Fruit fly (Drosophila melanogaster): ENCODE measurements around the gene aly.

Gene aly

DNA sequence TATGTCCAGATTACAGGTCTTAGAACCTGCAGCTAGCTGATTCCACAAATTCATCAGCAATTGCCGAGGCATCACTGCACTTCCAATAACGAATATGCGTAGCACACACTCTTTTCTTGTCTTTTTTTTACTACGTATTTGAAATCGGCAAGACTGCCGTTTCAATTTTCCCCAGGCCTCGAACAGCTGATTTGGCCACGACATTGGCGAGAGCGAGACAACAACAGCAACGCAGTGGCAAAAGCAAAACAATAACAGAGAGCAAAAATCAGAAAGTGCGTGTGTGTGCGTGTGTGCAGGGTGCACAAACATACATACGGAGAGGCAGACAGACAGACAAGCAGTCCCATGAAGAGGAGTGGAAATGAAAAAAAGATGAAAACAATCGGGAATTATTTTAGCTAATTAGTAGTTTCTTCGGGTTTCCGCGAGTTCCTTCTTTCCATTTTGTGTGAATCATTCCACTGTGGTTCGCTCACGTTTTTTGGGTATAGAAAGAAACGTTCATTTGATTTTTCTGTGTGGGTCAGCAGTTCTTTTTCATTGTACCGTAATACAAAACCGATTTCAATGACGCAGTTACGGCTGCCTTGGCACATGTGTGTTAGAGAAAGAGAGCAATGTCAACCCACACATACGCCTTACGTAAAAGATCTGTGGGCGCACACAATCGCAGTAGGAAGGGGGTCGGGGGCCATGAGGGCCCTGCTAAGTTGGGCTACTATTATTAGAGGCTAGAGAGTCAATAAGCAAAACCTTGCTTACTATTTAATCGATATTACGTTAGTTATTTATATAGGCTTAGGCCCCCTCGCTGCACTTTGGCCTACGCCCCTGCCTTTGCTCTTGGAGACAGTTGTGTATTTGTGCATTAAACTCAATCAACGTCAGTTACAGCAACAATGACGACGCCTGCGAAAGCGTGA is 34.0 kb upstream of the aly start (continued):
- peak; percentile 98 for TF ChIP-seq fd85E (GFP tag; optimal IDR thresholded peaks at IDR 0.05)
- TF ChIP-seq lz (GFP tag; optimal IDR thresholded peaks at IDR 0.05) = peak; percentile 100
- peak; percentile 100 for TF ChIP-seq CG8319 (GFP tag; optimal IDR thresholded peaks at IDR 0.05)
- peak; percentile 99 for TF ChIP-seq Eip93F (GFP tag; optimal IDR thresholded peaks at IDR 0.05)
- TF ChIP-seq cyc (GFP tag; optimal IDR thresholded peaks at IDR 0.05) = peak; percentile 100
- TF ChIP-seq CG6276 (GFP tag; optimal IDR thresholded peaks at IDR 0.05) = peak; percentile 99
- peak; percentile 100 for TF ChIP-seq Gug (GFP tag; IDR thresholded peaks at IDR 0.05)
- peak; percentile 100 for TF ChIP-seq OdsH (GFP tag; optimal IDR thresholded peaks at IDR 0.05)
- peak; percentile 100 for TF ChIP-seq Sox15 (GFP tag; optimal IDR thresholded peaks at IDR 0.05)
- peak; percentile 99 for TF ChIP-seq CG11762 (GFP tag; optimal IDR thresholded peaks at IDR 0.05; ENCODE audit: insufficient read depth)
- TF ChIP-seq Lpt (GFP tag; optimal IDR thresholded peaks at IDR 0.05) = peak; percentile 99
- peak; percentile 97 for TF ChIP-seq Blimp-1 (GFP tag; optimal IDR thresholded peaks at IDR 0.05)
- TF ChIP-seq CG8119 (GFP tag; IDR thresholded peaks at IDR 0.05) = peak; percentile 100
- peak; percentile 100 for TF ChIP-seq CG3919 (GFP tag; optimal IDR thresholded peaks at IDR 0.05)
- TF ChIP-seq achi (GFP tag; optimal IDR thresholded peaks at IDR 0.05) = peak; percentile 99
- TF ChIP-seq CG16779 (tag; optimal IDR thresholded peaks at IDR 0.05) = peak; percentile 98
- peak; percentile 99 for TF ChIP-seq fd59A (GFP tag; optimal IDR thresholded peaks at IDR 0.05)
- TF ChIP-seq acj6 (GFP tag; optimal IDR thresholded peaks at IDR 0.05) = peak; percentile 100
- TF ChIP-seq Met (GFP tag; optimal IDR thresholded peaks at IDR 0.05) = peak; percentile 100
- peak; percentile 99 for TF ChIP-seq CG10669 (GFP tag; optimal IDR thresholded peaks at IDR 0.05)
- peak; percentile 98 for TF ChIP-seq CG6854 (GFP tag; optimal IDR thresholded peaks at IDR 0.05)
- peak; percentile 99 for TF ChIP-seq salr (GFP tag; optimal IDR thresholded peaks at IDR 0.05)
- TF ChIP-seq Sox14 (GFP tag; optimal IDR thresholded peaks at IDR 0.05) = peak; percentile 100
- peak; percentile 94 to 97 for TF ChIP-seq ss (GFP tag; optimal IDR thresholded peaks at IDR 0.05)
- TF ChIP-seq dac (GFP tag; optimal IDR thresholded peaks at IDR 0.05) = peak; percentile 99
- peak; percentile 99 for TF ChIP-seq CG3032 (tag; optimal IDR thresholded peaks at IDR 0.05)
- peak; percentile 100 for TF ChIP-seq Ets21C (GFP tag; optimal IDR thresholded peaks at IDR 0.05)
- TF ChIP-seq CG1621 (tag; optimal IDR thresholded peaks at IDR 0.05) = peak; percentile 99
- peak; percentile 96 for TF ChIP-seq dsx (GFP tag; optimal IDR thresholded peaks at IDR 0.05; ENCODE audit: poor library complexity, severe bottlenecking)
- TF ChIP-seq eg (GFP tag; IDR thresholded peaks at IDR 0.05) = peak; percentile 100
- TF ChIP-seq CG4318 (GFP tag; optimal IDR thresholded peaks at IDR 0.05) = peak; percentile 100
- TF ChIP-seq CG34406 (GFP tag; optimal IDR thresholded peaks at IDR 0.05) = peak; percentile 100
- TF ChIP-seq CG8632 (GFP tag; optimal IDR thresholded peaks at IDR 0.05) = peak; percentile 100
- peak; percentile 97 for TF ChIP-seq CG6808 (GFP tag; optimal IDR thresholded peaks at IDR 0.05)
- TF ChIP-seq svp (GFP tag) = peak; percentile 100
- TF ChIP-seq CG11294 (GFP tag; IDR thresholded peaks at IDR 0.05) = peak; percentile 100
- peak; percentile 100 for TF ChIP-seq Eip78C (GFP tag)
- TF ChIP-seq topi (GFP tag; optimal IDR thresholded peaks at IDR 0.05) = peak; percentile 100
